Worm (Caenorhabditis elegans) whole organism, L3 larva: ENCODE data around the gene C07A12.7.

ENCODE experiments used
- R02D3.7 ChIP-seq: fragments of 150-350 bp; optimal IDR thresholded peaks from 2 replicates; lab custom pipeline; 2014; ENCODE audit warnings: missing biosample characterization, missing genetic modification characterization
- ZK546.5 ChIP-seq: sonication (generic microtip); optimal IDR thresholded peaks from 2 replicates; lab custom pipeline; 2017; ENCODE audit warnings: missing biosample characterization, missing genetic modification characterization
- aly-2 ChIP-seq: fragments of 150-350 bp; optimal IDR thresholded peaks from 2 replicates; lab custom pipeline; 2014; ENCODE audit warnings: missing biosample characterization, missing genetic modification characterization
- ama-1 ChIP-seq: fragments of 150-350 bp; optimal IDR thresholded peaks from 2 replicates; lab custom pipeline; 2018
- ceh-16 ChIP-seq: sonication (generic microtip); optimal IDR thresholded peaks from 2 replicates; lab custom pipeline; 2017; ENCODE audit warnings: missing biosample characterization, missing genetic modification characterization
- ceh-28 ChIP-seq: fragments of 150-350 bp; optimal IDR thresholded peaks from 2 replicates; lab custom pipeline; 2014; ENCODE audit warnings: missing biosample characterization, missing genetic modification reagents, missing genetic modification characterization
- ceh-82 ChIP-seq: fragments of 150-350 bp; optimal IDR thresholded peaks from 2 replicates; lab custom pipeline; 2014; ENCODE audit warnings: missing biosample characterization, missing genetic modification characterization
- ceh-9 ChIP-seq: sonication (generic microtip); optimal IDR thresholded peaks from 2 replicates; lab custom pipeline; 2018; ENCODE audit warnings: missing biosample characterization, missing genetic modification characterization
- daf-12 ChIP-seq: fragments of 150-350 bp; optimal IDR thresholded peaks from 2 replicates; lab custom pipeline; 2014; ENCODE audit warnings: missing biosample characterization, missing genetic modification reagents, missing genetic modification characterization
- egl-5 ChIP-seq: fragments of 150-350 bp; optimal IDR thresholded peaks from 2 replicates; lab custom pipeline; 2017; ENCODE audit warnings: missing biosample characterization, missing genetic modification reagents, missing genetic modification characterization, inconsistent platforms
- elt-1 ChIP-seq: fragments of 150-350 bp; optimal IDR thresholded peaks from 2 replicates; lab custom pipeline; 2014; ENCODE audit warnings: missing biosample characterization, missing genetic modification characterization
- elt-2 ChIP-seq: sonication (generic microtip); optimal IDR thresholded peaks from 2 replicates; lab custom pipeline; 2016; ENCODE audit warnings: missing genetic modification reagents, mild to moderate bottlenecking, missing genetic modification characterization, missing compliant biosample characterization
- elt-3 ChIP-seq, 3 experiments: fragments of 150-350 bp in 1 of 3; sonication (generic microtip) in 2 of 3; optimal IDR thresholded peaks; 2 replicates in 2 of 3; 4 replicates in 1 of 3; lab custom pipeline; 2014 to 2017; ENCODE audit warnings: missing biosample characterization in 3 of 3, missing genetic modification characterization in 3 of 3
- eor-1 ChIP-seq, 2 experiments: fragments of 150-350 bp; optimal IDR thresholded peaks; 2 replicates each; lab custom pipeline; 2014 to 2018; ENCODE audit warnings: missing biosample characterization in 2 of 2, missing genetic modification characterization in 2 of 2
- fkh-10 ChIP-seq: sonication (generic microtip); optimal IDR thresholded peaks from 2 replicates; lab custom pipeline; 2017; ENCODE audit warnings: missing biosample characterization, missing genetic modification reagents, missing genetic modification characterization
- fkh-2 ChIP-seq: fragments of 150-350 bp; optimal IDR thresholded peaks from 2 replicates; lab custom pipeline; 2014; ENCODE audit warnings: missing biosample characterization, missing genetic modification reagents, missing genetic modification characterization
- fos-1 ChIP-seq: fragments of 150-350 bp; optimal IDR thresholded peaks from 2 replicates; lab custom pipeline; 2014; ENCODE audit warnings: missing biosample characterization, missing genetic modification characterization
- hmg-11 ChIP-seq: sonication (generic microtip); optimal IDR thresholded peaks from 2 replicates; lab custom pipeline; 2016; ENCODE audit warnings: missing genetic modification characterization, missing compliant biosample characterization
- jun-1 ChIP-seq: fragments of 150-350 bp; optimal IDR thresholded peaks from 2 replicates; lab custom pipeline; 2014; ENCODE audit warnings: missing biosample characterization, missing genetic modification reagents, missing genetic modification characterization
- lin-15B ChIP-seq: fragments of 150-350 bp; optimal IDR thresholded peaks from 2 replicates; lab custom pipeline; 2014; ENCODE audit warnings: missing biosample characterization, missing genetic modification characterization
- lin-39 ChIP-seq: fragments of 150-350 bp; optimal IDR thresholded peaks from 2 replicates; lab custom pipeline; 2018; ENCODE audit warnings: missing biosample characterization, missing genetic modification reagents, missing genetic modification characterization
- lsy-12 ChIP-seq: sonication (generic microtip); optimal IDR thresholded peaks from 2 replicates; lab custom pipeline; 2016; ENCODE audit warnings: mild to moderate bottlenecking, missing genetic modification characterization, missing compliant biosample characterization
- mdl-1 ChIP-seq: fragments of 150-350 bp; optimal IDR thresholded peaks from 2 replicates; lab custom pipeline; 2014; ENCODE audit warnings: missing biosample characterization, missing genetic modification characterization
- mml-1 ChIP-seq: fragments of 150-350 bp; sonication (generic microtip); optimal IDR thresholded peaks from 3 replicates; lab custom pipeline; 2014; ENCODE audit warnings: missing biosample characterization, missing genetic modification characterization
- nfya-1 ChIP-seq: sonication (generic microtip); optimal IDR thresholded peaks from 2 replicates; lab custom pipeline; 2017; ENCODE audit warnings: missing genetic modification characterization, mild to moderate bottlenecking, missing compliant biosample characterization, antibody characterized with exemption, moderate library complexity; ENCODE audit not compliant: insufficient read depth
- nhr-11 ChIP-seq: fragments of 150-350 bp; optimal IDR thresholded peaks from 2 replicates; lab custom pipeline; 2014; ENCODE audit warnings: missing biosample characterization, missing genetic modification characterization
- nhr-12 ChIP-seq: fragments of 150-350 bp; optimal IDR thresholded peaks from 2 replicates; lab custom pipeline; 2014; ENCODE audit warnings: missing biosample characterization, missing genetic modification characterization
- nhr-23 ChIP-seq: fragments of 150-350 bp; optimal IDR thresholded peaks from 2 replicates; lab custom pipeline; 2014; ENCODE audit warnings: missing biosample characterization, missing genetic modification reagents, missing genetic modification characterization
- nhr-237 ChIP-seq: fragments of 150-350 bp; optimal IDR thresholded peaks from 2 replicates; lab custom pipeline; 2014; ENCODE audit warnings: missing biosample characterization, missing genetic modification characterization
- nhr-25 ChIP-seq: sonication (generic microtip); optimal IDR thresholded peaks from 2 replicates; lab custom pipeline; 2017; ENCODE audit warnings: missing biosample characterization, missing genetic modification characterization
- nhr-28 ChIP-seq: fragments of 150-350 bp; optimal IDR thresholded peaks from 2 replicates; lab custom pipeline; 2014; ENCODE audit warnings: missing biosample characterization, missing genetic modification characterization
- nhr-43 ChIP-seq: sonication (generic microtip); optimal IDR thresholded peaks from 2 replicates; lab custom pipeline; 2016; ENCODE audit warnings: mild to moderate bottlenecking, missing genetic modification characterization, missing compliant biosample characterization; ENCODE audit not compliant: poor library complexity, severe bottlenecking
- nhr-67 ChIP-seq: fragments of 150-350 bp; optimal IDR thresholded peaks from 2 replicates; lab custom pipeline; 2014; ENCODE audit warnings: missing biosample characterization, missing genetic modification characterization
- nhr-76 ChIP-seq: fragments of 150-350 bp; sonication (generic microtip); optimal IDR thresholded peaks from 5 replicates; lab custom pipeline; 2014; ENCODE audit warnings: missing biosample characterization, missing genetic modification characterization
- nhr-77 ChIP-seq: fragments of 150-350 bp; optimal IDR thresholded peaks from 2 replicates; lab custom pipeline; 2014; ENCODE audit warnings: missing biosample characterization, missing genetic modification characterization
- pha-4 ChIP-seq: fragments of 150-350 bp; optimal IDR thresholded peaks from 2 replicates; lab custom pipeline; 2014; ENCODE audit warnings: missing biosample characterization, missing genetic modification reagents, missing genetic modification characterization
- pqm-1 ChIP-seq: fragments of 150-350 bp; optimal IDR thresholded peaks from 2 replicates; lab custom pipeline; 2017; ENCODE audit warnings: missing biosample characterization, missing genetic modification characterization, inconsistent platforms
- sea-2 ChIP-seq: fragments of 150-350 bp; sonication (generic microtip); optimal IDR thresholded peaks from 4 replicates; lab custom pipeline; 2014; ENCODE audit warnings: missing biosample characterization, missing genetic modification reagents, missing genetic modification characterization
- skn-1 ChIP-seq: fragments of 150-350 bp; optimal IDR thresholded peaks from 2 replicates; lab custom pipeline; 2014; ENCODE audit warnings: missing biosample characterization, missing genetic modification characterization
- snpc-4 ChIP-seq: fragments of 150-350 bp; optimal IDR thresholded peaks from 2 replicates; lab custom pipeline; 2014; ENCODE audit warnings: missing biosample characterization, missing genetic modification characterization
- unc-39 ChIP-seq: sonication (generic microtip); optimal IDR thresholded peaks from 4 replicates; lab custom pipeline; 2017; ENCODE audit warnings: missing biosample characterization, missing genetic modification characterization
- unc-62 ChIP-seq: fragments of 150-350 bp; sonication (generic microtip); optimal IDR thresholded peaks from 4 replicates; lab custom pipeline; 2014; ENCODE audit warnings: missing biosample characterization, missing genetic modification reagents, missing genetic modification characterization
- zag-1 ChIP-seq: fragments of 150-350 bp; optimal IDR thresholded peaks from 2 replicates; lab custom pipeline; 2014; ENCODE audit warnings: missing biosample characterization, missing genetic modification characterization
- ztf-11 ChIP-seq: fragments of 150-350 bp; optimal IDR thresholded peaks from 2 replicates; lab custom pipeline; 2014; ENCODE audit warnings: missing biosample characterization, missing genetic modification characterization
- ztf-4 ChIP-seq: fragments of 150-350 bp; optimal IDR thresholded peaks from 2 replicates; lab custom pipeline; 2014; ENCODE audit warnings: missing biosample characterization, missing genetic modification characterization

C07A12.7 gene

ce11 chrX:4479960-4480359, 42.0 kb downstream of the C07A12.7 start:
- TF ChIP-seq pha-4 (peak; percentile 59), elt-2 (peak; percentile 5), zag-1 (tag; lab: Kevin White, UChicago) (no peak), pqm-1 (tag; lab: Kevin White, UChicago) (peak; percentile 19), daf-12 (no peak), nhr-76 (tag; lab: Kevin White, UChicago) (no peak)

DNA sequence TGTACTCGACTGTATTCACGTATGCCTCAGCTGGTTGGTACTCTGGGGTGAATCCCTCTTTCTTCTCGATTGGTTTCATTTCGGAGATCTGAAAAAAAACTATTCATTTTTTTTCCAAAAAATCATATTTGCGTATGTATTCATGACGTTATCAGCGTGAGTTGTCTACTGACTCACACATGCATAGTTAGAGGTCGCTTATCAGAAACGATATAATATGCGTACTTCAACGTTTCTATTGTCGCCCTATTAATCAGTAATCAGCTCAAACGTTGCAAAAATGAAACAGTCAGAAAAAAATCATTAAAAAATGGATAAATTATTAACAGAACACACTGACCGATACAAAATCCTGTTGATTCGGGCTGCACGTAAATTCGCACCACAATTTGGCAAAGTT, 43.4 kb downstream of the C07A12.7 start:
- TF ChIP-seq nhr-28 (tag; lab: Kevin White, UChicago) = no peak
- no peak for TF ChIP-seq fkh-2 (tag; lab: Kevin White, UChicago)
- no peak for TF ChIP-seq lsy-12
- TF ChIP-seq fos-1 = no peak
- peak; percentile 86 for TF ChIP-seq pqm-1 (tag; lab: Kevin White, UChicago)
- peak; percentile 84 for TF ChIP-seq elt-2
- TF ChIP-seq elt-3 (tag; optimal IDR thresholded peaks at IDR 0.05; lab: Kevin White, UChicago) = no peak
- TF ChIP-seq ceh-82 (tag; lab: Kevin White, UChicago) = no peak
- no peak for TF ChIP-seq nhr-237 (tag; lab: Kevin White, UChicago)
- TF ChIP-seq zag-1 (tag; lab: Kevin White, UChicago) = no peak
- no peak for TF ChIP-seq fkh-10 (GFP tag; lab: Kevin White, UChicago)
- no peak for TF ChIP-seq lin-15B (tag; lab: Kevin White, UChicago)
- TF ChIP-seq ztf-4 (tag; lab: Kevin White, UChicago) = no peak
- no peak for TF ChIP-seq elt-1 (tag; lab: Kevin White, UChicago)
- TF ChIP-seq pha-4 = peak; percentile 16
- no peak for TF ChIP-seq unc-39 (tag; lab: Kevin White, UChicago)
- TF ChIP-seq nhr-67 (tag; lab: Kevin White, UChicago) = no peak
- TF ChIP-seq nhr-77 (tag; lab: Kevin White, UChicago) = no peak
- TF ChIP-seq hmg-11 (tag; lab: Kevin White, UChicago) = no peak
- TF ChIP-seq lin-39 (tag; lab: Kevin White, UChicago) = no peak
- no peak for TF ChIP-seq eor-1 (tag; optimal IDR thresholded peaks at IDR 0.05; lab: Kevin White, UChicago)
- no peak for TF ChIP-seq ceh-28 (tag; lab: Kevin White, UChicago)
- TF ChIP-seq R02D3.7 (tag; lab: Kevin White, UChicago) = no peak
- TF ChIP-seq nhr-12 = no peak
- TF ChIP-seq nhr-43 = no peak

ce11 chrX:4469297-4469816, 52.6 kb downstream of the C07A12.7 start, which contains the start of gene asb-2:
TSS of gene asb-2 (plus strand) at chrX:4469766.
- TF ChIP-seq ztf-11 (tag; lab: Kevin White, UChicago) (no peak), fkh-2 (tag; lab: Kevin White, UChicago) (no peak), hmg-11 (tag; lab: Kevin White, UChicago) (peak; percentile 73), sea-2 (GFP tag; lab: Kevin White, UChicago) (no peak), nhr-12 (no peak), daf-12 (no peak), lin-39 (tag; lab: Kevin White, UChicago) (peak; percentile 78), nhr-23 (tag; lab: Kevin White, UChicago) (peak; percentile 92), unc-39 (tag; lab: Kevin White, UChicago) (no peak), ceh-82 (tag; lab: Kevin White, UChicago) (peak; percentile 34), skn-1 (tag; lab: Kevin White, UChicago) (peak; percentile 32), egl-5 (tag; lab: Kevin White, UChicago) (peak; percentile 77), jun-1 (peak; percentile 63), ceh-9 (tag; lab: Kevin White, UChicago) (no peak), nhr-11 (tag; lab: Kevin White, UChicago) (no peak), ceh-16 (tag; lab: Kevin White, UChicago) (no peak), ztf-4 (tag; lab: Kevin White, UChicago) (peak; percentile 41), nhr-43 (peak; percentile 67), ama-1 (lab: Kevin White, UChicago) (peak; percentile 36), ZK546.5 (tag; lab: Kevin White, UChicago) (no peak), fkh-10 (GFP tag; lab: Kevin White, UChicago) (peak; percentile 2), lsy-12 (peak; percentile 40), nhr-237 (tag; lab: Kevin White, UChicago) (no peak), nhr-25 (tag; lab: Kevin White, UChicago) (peak; percentile 97), nhr-77 (tag; lab: Kevin White, UChicago) (peak; percentile 69), zag-1 (tag; lab: Kevin White, UChicago) (no peak), eor-1 (tag; optimal IDR thresholded peaks at IDR 0.05; lab: Kevin White, UChicago) (no peak), nhr-76 (tag; lab: Kevin White, UChicago) (no peak), elt-2 (peak; percentile 71), fos-1 (no peak), elt-1 (tag; lab: Kevin White, UChicago) (peak; percentile 55), pqm-1 (tag; lab: Kevin White, UChicago) (peak; percentile 69), pha-4 (peak; percentile 98), nfya-1 (peak; percentile 93), lin-15B (tag; lab: Kevin White, UChicago) (peak; percentile 95), aly-2 (tag; lab: Kevin White, UChicago) (no peak), mdl-1 (tag; lab: Kevin White, UChicago) (no peak), R02D3.7 (tag; lab: Kevin White, UChicago) (peak; percentile 75), ceh-28 (tag; lab: Kevin White, UChicago) (peak; percentile 33), mml-1 (tag; lab: Kevin White, UChicago) (no peak), nhr-28 (tag; lab: Kevin White, UChicago) (no peak), unc-62 (no peak), snpc-4 (peak; percentile 90), elt-3 (tag; optimal IDR thresholded peaks at IDR 0.05; lab: Kevin White, UChicago) (peak in 1 of 3 experiments; percentile 52)
